Fruit fly (Drosophila melanogaster) ovary, adult (tissue): ENCODE measurements around the gene Rh3.
A peak's percentile ranks its signal among the peaks of the same experiment; 100 is the strongest.
"Not testable (repeated sequence)": the region's sequence is repeated elsewhere in the genome, so short reads cannot be mapped to it uniquely, and the experiment has no call there.

Source experiments
- CG17801 ChIP-seq: fragments of 200-800 bp; optimal IDR thresholded peaks from 2 replicates; lab custom pipeline; 2019; ENCODE audit warnings: missing biosample characterization, mild to moderate bottlenecking, missing genetic modification characterization, moderate library complexity; ENCODE audit not compliant: partially characterized antibody

The Rh3 gene

dm6 chr3R:20082350-20082749, at the start of gene Rh3:
Gene Rh3 (minus strand): TSS chr3R:20082450.
- TF ChIP-seq CG17801 (GFP tag; lab: Kevin White, UChicago) = no peak

dm6 chr3R:20124394-20124793, 42.1 kb upstream of the Rh3 start:
- TF ChIP-seq CG17801 (GFP tag; lab: Kevin White, UChicago) = no peak

- no peak for TF ChIP-seq CG17801 (GFP tag; lab: Kevin White, UChicago)
Observed at dm6 chr3R:20120760-20121159, 38.5 kb upstream of the Rh3 start, which contains the start of gene Gr92a. Gene Gr92a (plus strand): TSS chr3R:20121060.

dm6 chr3R:20114538-20114937, 32.3 kb upstream of the Rh3 start, which contains the start of gene CG10887:
Gene CG10887 (plus strand): TSS chr3R:20114838.
- TF ChIP-seq CG17801 (GFP tag; lab: Kevin White, UChicago) = not testable (repeated sequence)

- TF ChIP-seq CG17801 (GFP tag; lab: Kevin White, UChicago) = no peak
Observed at dm6 chr3R:20107863-20108262, 25.6 kb upstream of the Rh3 start, which contains the start of gene CG31206. Gene CG31206 (minus strand): TSS chr3R:20107963.

dm6 chr3R:20080205-20080604, 2.0 kb downstream of the Rh3 start:
- no peak for TF ChIP-seq CG17801 (GFP tag; lab: Kevin White, UChicago)

- TF ChIP-seq CG17801 (GFP tag; lab: Kevin White, UChicago) = no peak
Observed at dm6 chr3R:20066435-20066834, 15.8 kb downstream of the Rh3 start.

- TF ChIP-seq CG17801 (GFP tag; lab: Kevin White, UChicago) = no peak
Observed at dm6 chr3R:20059650-20060049, 22.6 kb downstream of the Rh3 start, which contains the start of gene CG4390. Gene CG4390 (minus strand): TSS chr3R:20059750.

dm6 chr3R:20058960-20059359, 23.3 kb downstream of the Rh3 start:
- no peak for TF ChIP-seq CG17801 (GFP tag; lab: Kevin White, UChicago)

- no peak for TF ChIP-seq CG17801 (GFP tag; lab: Kevin White, UChicago)
Observed at dm6 chr3R:20057501-20057900, 24.7 kb downstream of the Rh3 start, which contains the start of gene mdlc. Gene mdlc (plus strand): TSS chr3R:20057748.

- TF ChIP-seq CG17801 (GFP tag; lab: Kevin White, UChicago) = no peak
Observed at dm6 chr3R:20055809-20056208, 26.4 kb downstream of the Rh3 start, which contains the start of gene CG17193. Gene CG17193 (minus strand): TSS chr3R:20056097.

- TF ChIP-seq CG17801 (GFP tag; lab: Kevin White, UChicago) = no peak
Observed at dm6 chr3R:20042457-20042856, 39.8 kb downstream of the Rh3 start, which contains the start of the genes CG33934 and Indy-2. Gene CG33934 (plus strand): TSS chr3R:20042757. Gene Indy-2 (plus strand): TSS chr3R:20042757.

- peak; percentile 93 for TF ChIP-seq CG17801 (GFP tag; lab: Kevin White, UChicago)
Observed at dm6 chr3R:20035887-20036286, 46.4 kb downstream of the Rh3 start, which contains the start of gene Regnase-1. Gene Regnase-1 (minus strand): TSS chr3R:20036056.

dm6 chr3R:20031764-20032079, 50.5 kb downstream of the Rh3 start, which contains the start of gene idc:
Gene idc (plus strand): TSS chr3R:20031823.
- TF ChIP-seq CG17801 (GFP tag; lab: Kevin White, UChicago) = no peak
